Fruit fly (Drosophila melanogaster) whole organism, wandering third instar larva: ENCODE data around the gene CG7841.
A peak's percentile ranks its signal among the peaks of the same experiment; 100 is the strongest.

ENCODE experiments used
- CrebA ChIP-seq: fragments of 200-800 bp; sonication (Bioruptor generic); optimal IDR thresholded peaks from 2 replicates; lab custom pipeline; 2016; ENCODE audit warnings: missing biosample characterization, mild to moderate bottlenecking, missing genetic modification characterization, borderline replicate concordance
- Dif ChIP-seq: fragments of 200-275, 200-300 bp; sonication (Bioruptor generic); optimal IDR thresholded peaks from 2 replicates; lab custom pipeline; 2018; ENCODE audit warnings: missing biosample characterization, missing genetic modification characterization; ENCODE audit not compliant: partially characterized antibody
- GATAd ChIP-seq: sonication (Bioruptor generic); optimal IDR thresholded peaks from 2 replicates; lab custom pipeline; 2016; ENCODE audit warnings: missing biosample characterization, missing genetic modification characterization
- HLH106 ChIP-seq: fragments of 200-800 bp; optimal IDR thresholded peaks from 3 replicates; lab custom pipeline; 2019; ENCODE audit warnings: missing biosample characterization, mild to moderate bottlenecking, missing genetic modification characterization, moderate library complexity
- Hr83 ChIP-seq: fragments of 200-300 bp; sonication (Bioruptor generic); optimal IDR thresholded peaks from 2 replicates; lab custom pipeline; 2016; ENCODE audit warnings: missing biosample characterization, mild to moderate bottlenecking, missing genetic modification characterization, moderate library complexity; ENCODE audit not compliant: poor library complexity, severe bottlenecking
- N ChIP-seq: fragments of >200 bp; optimal IDR thresholded peaks from 2 replicates; lab custom pipeline; 2018; ENCODE audit warnings: missing biosample characterization, missing external identifiers, missing genetic modification characterization
- OdsH ChIP-seq: fragments of 200-800 bp; sonication (Bioruptor generic); optimal IDR thresholded peaks from 2 replicates; lab custom pipeline; 2016; ENCODE audit warnings: missing biosample characterization, mild to moderate bottlenecking, missing genetic modification characterization
- Rel ChIP-seq, 2 experiments: fragments of 200-800 bp; sonication (Bioruptor generic) in 1 of 2; optimal IDR thresholded peaks; 2 replicates in 1 of 2; 3 replicates in 1 of 2; lab custom pipeline; 2016 to 2019; ENCODE audit warnings: mild to moderate bottlenecking in 2 of 2, missing biosample characterization in 2 of 2, missing genetic modification characterization in 2 of 2, moderate library complexity in 1 of 2
- Sp1 ChIP-seq: fragments of 200-800 bp; sonication (Bioruptor generic); optimal IDR thresholded peaks from 3 replicates; lab custom pipeline; 2019; ENCODE audit warnings: missing biosample characterization, mild to moderate bottlenecking, missing genetic modification characterization, moderate library complexity
- Vsx2 ChIP-seq: fragments of 200-300, 225-300 bp; sonication (Bioruptor generic); optimal IDR thresholded peaks from 2 replicates; lab custom pipeline; 2018; ENCODE audit warnings: missing biosample characterization, missing genetic modification characterization; ENCODE audit not compliant: partially characterized antibody
- br ChIP-seq: fragments of 200-800 bp; sonication (Bioruptor generic); optimal IDR thresholded peaks from 2 replicates; lab custom pipeline; 2016; ENCODE audit warnings: missing biosample characterization, missing genetic modification characterization
- brk ChIP-seq: fragments of 200-800 bp; sonication (Bioruptor generic); optimal IDR thresholded peaks from 2 replicates; lab custom pipeline; 2016; ENCODE audit warnings: missing biosample characterization, mild to moderate bottlenecking, missing genetic modification characterization
- dl ChIP-seq, 2 experiments: fragments of 175-275, 200-275 bp in 1 of 2; fragments of 200-275 bp in 1 of 2; sonication (Bioruptor generic); optimal IDR thresholded peaks; lab custom pipeline; 2018; ENCODE audit warnings: mild to moderate bottlenecking in 2 of 2, missing biosample characterization in 2 of 2, missing genetic modification characterization in 2 of 2, moderate library complexity in 2 of 2; ENCODE audit not compliant: partially characterized antibody in 2 of 2, insufficient read depth in 1 of 2
- dmrt93B ChIP-seq: fragments of 200-800 bp; sonication (Bioruptor generic); optimal IDR thresholded peaks from 2 replicates; lab custom pipeline; 2018; ENCODE audit warnings: missing biosample characterization, mild to moderate bottlenecking, missing genetic modification characterization
- ey ChIP-seq: fragments of 200-800 bp; sonication (Bioruptor generic); optimal IDR thresholded peaks from 2 replicates; lab custom pipeline; 2016; ENCODE audit warnings: missing biosample characterization, missing genetic modification characterization
- foxo ChIP-seq, 2 experiments: fragments of 200-800 bp; sonication (Bioruptor generic); optimal IDR thresholded peaks; 2 replicates in 1 of 2; 3 replicates in 1 of 2; lab custom pipeline; 2016 to 2017; ENCODE audit warnings: missing biosample characterization in 2 of 2, missing genetic modification characterization in 2 of 2
- fru ChIP-seq: fragments of 200-800 bp; sonication (Bioruptor generic); optimal IDR thresholded peaks from 3 replicates; lab custom pipeline; 2016; ENCODE audit warnings: missing biosample characterization, mild to moderate bottlenecking, missing genetic modification characterization
- h ChIP-seq: fragments of 200-800 bp; sonication (Bioruptor generic); optimal IDR thresholded peaks from 3 replicates; lab custom pipeline; 2016; ENCODE audit warnings: missing biosample characterization, mild to moderate bottlenecking, missing genetic modification characterization
- lola ChIP-seq: fragments of >200 bp; optimal IDR thresholded peaks from 2 replicates; lab custom pipeline; 2017; ENCODE audit warnings: missing biosample characterization, missing genetic modification characterization
- pan ChIP-seq: fragments of >200 bp; optimal IDR thresholded peaks from 2 replicates; lab custom pipeline; 2017
- rgr ChIP-seq: fragments of 200-800 bp; sonication (Bioruptor generic); optimal IDR thresholded peaks from 3 replicates; lab custom pipeline; 2016; ENCODE audit warnings: missing biosample characterization, mild to moderate bottlenecking, missing genetic modification characterization
- sage ChIP-seq: fragments of 200-800 bp; sonication (Bioruptor generic); optimal IDR thresholded peaks from 2 replicates; lab custom pipeline; 2016; ENCODE audit warnings: missing biosample characterization, mild to moderate bottlenecking, missing genetic modification characterization
- sv ChIP-seq: fragments of 200-800 bp; sonication (Bioruptor generic); optimal IDR thresholded peaks from 3 replicates; lab custom pipeline; 2016; ENCODE audit warnings: missing biosample characterization, missing genetic modification characterization
- tai ChIP-seq: sonication (Bioruptor generic); optimal IDR thresholded peaks from 2 replicates; lab custom pipeline; 2016; ENCODE audit warnings: missing biosample characterization, missing genetic modification characterization
- usp ChIP-seq: fragments of >200 bp; optimal IDR thresholded peaks from 2 replicates; lab custom pipeline; 2017; ENCODE audit warnings: missing biosample characterization, missing genetic modification characterization
- woc ChIP-seq: sonication (Bioruptor generic); optimal IDR thresholded peaks from 2 replicates; lab custom pipeline; 2016; ENCODE audit warnings: missing biosample characterization, mild to moderate bottlenecking, missing genetic modification characterization

The CG7841 gene

dm6 chr3L:15510787-15511186 is 2.7 kb upstream of the CG7841 start, which contains the start of gene MsrA:
TSS of gene MsrA (plus strand) at chr3L:15511052.
- TF ChIP-seq rgr (GFP tag; lab: Kevin White, UChicago) (peak; percentile 9), Sp1 (GFP tag; lab: Kevin White, UChicago) (peak; percentile 25), HLH106 (tag; lab: Kevin White, UChicago) (no peak), fru (GFP tag; lab: Kevin White, UChicago) (no peak), h (peak; percentile 28), lola (no peak), OdsH (GFP tag; lab: Kevin White, UChicago) (peak; percentile 16), Dif (GFP tag; lab: Kevin White, UChicago) (peak; percentile 81), dl (GFP tag; optimal IDR thresholded peaks at IDR 0.05; lab: Kevin White, UChicago; ENCODE audit: insufficient read depth in 1 of 2, partially characterized antibody in 2 of 2) (peak; percentile 74 to 84), dmrt93B (GFP tag; lab: Kevin White, UChicago) (no peak), brk (GFP tag; lab: Kevin White, UChicago) (no peak)
- TF ChIP-seq, all 38 proteins: peak for 6

dm6 chr3L:15509398-15509797 is 1.3 kb upstream of the CG7841 start, which contains the start of the genes gdl and gdl-ORF39:
TSS of gene gdl (plus strand) at chr3L:15509445.
TSS of gene gdl-ORF39 (plus strand) at chr3L:15509445.
- TF ChIP-seq N (GFP tag; lab: Kevin White, UChicago): no peak

dm6 chr3L:15508750-15509149 is 698 bp upstream of the CG7841 start, which contains the start of gene Z600:
TSS of gene Z600 (plus strand) at chr3L:15509061.
- TF ChIP-seq br (GFP tag; lab: Kevin White, UChicago): no peak
- TF ChIP-seq CrebA: no peak
- TF ChIP-seq h: no peak
- TF ChIP-seq OdsH (GFP tag; lab: Kevin White, UChicago): no peak
- no peak for TF ChIP-seq ey (GFP tag; lab: Kevin White, UChicago)
- TF ChIP-seq GATAd: no peak
- TF ChIP-seq Rel (GFP tag; optimal IDR thresholded peaks at IDR 0.05; lab: Kevin White, UChicago): no peak
- no peak for TF ChIP-seq Rel (tag; optimal IDR thresholded peaks at IDR 0.05; lab: Kevin White, UChicago)
- TF ChIP-seq brk (GFP tag; lab: Kevin White, UChicago): no peak
- TF ChIP-seq foxo (GFP tag; optimal IDR thresholded peaks at IDR 0.05; lab: Kevin White, UChicago): no peak
- TF ChIP-seq sage: no peak
- TF ChIP-seq woc: no peak
- no peak for TF ChIP-seq Vsx2 (GFP tag; lab: Kevin White, UChicago)
- TF ChIP-seq HLH106 (tag; lab: Kevin White, UChicago): no peak
- no peak for TF ChIP-seq sv (GFP tag; lab: Kevin White, UChicago)
- no peak for TF ChIP-seq Sp1 (GFP tag; lab: Kevin White, UChicago)
- no peak for TF ChIP-seq tai (GFP tag; lab: Kevin White, UChicago)

- TF ChIP-seq h: no peak
- TF ChIP-seq dl (GFP tag; optimal IDR thresholded peaks at IDR 0.05; lab: Kevin White, UChicago; ENCODE audit: insufficient read depth in 1 of 2, partially characterized antibody in 2 of 2): peak; percentile 80 to 81
- TF ChIP-seq Dif (GFP tag; lab: Kevin White, UChicago): peak; percentile 92
- TF ChIP-seq Rel (GFP tag; optimal IDR thresholded peaks at IDR 0.05; lab: Kevin White, UChicago): no peak
- TF ChIP-seq Rel (tag; optimal IDR thresholded peaks at IDR 0.05; lab: Kevin White, UChicago): peak; percentile 95
- TF ChIP-seq CrebA: no peak
- no peak for TF ChIP-seq Vsx2 (GFP tag; lab: Kevin White, UChicago)
- TF ChIP-seq, all 38 proteins: peak for 3
Measured at dm6 chr3L:15507148-15507896, 730 bp downstream of the CG7841 start.

dm6 chr3L:15506174-15506926 is 1.7 kb downstream of the CG7841 start:
- TF ChIP-seq Hr83 (GFP tag; lab: Kevin White, UChicago) (no peak), sage (peak; percentile 2)

dm6 chr3L:15504687-15505086 is 3.4 kb downstream of the CG7841 start, which contains the start of gene CG7857:
TSS of gene CG7857 (minus strand) at chr3L:15504894.
- TF ChIP-seq foxo (GFP tag; optimal IDR thresholded peaks at IDR 0.05; lab: Kevin White, UChicago) (no peak), woc (no peak), pan (lab: Kevin White, UChicago) (no peak), usp (no peak), sage (peak; percentile 14), brk (GFP tag; lab: Kevin White, UChicago) (no peak), Rel (GFP tag; optimal IDR thresholded peaks at IDR 0.05; lab: Kevin White, UChicago) (no peak), Rel (tag; optimal IDR thresholded peaks at IDR 0.05; lab: Kevin White, UChicago) (peak; percentile 29)
